Fruit fly (Drosophila melanogaster) whole organism, embryonic: ENCODE measurements around the gene CG10834.
A peak's percentile ranks its signal among the peaks of the same experiment; 100 is the strongest.

Experiments used
- Abd-B ChIP-seq: fragments of 200-800 bp; sonication (Bioruptor generic); optimal IDR thresholded peaks from 2 replicates; lab custom pipeline; 2018; ENCODE audit warnings: missing biosample characterization, mild to moderate bottlenecking, missing genetic modification characterization, moderate library complexity
- Aef1 ChIP-seq: fragments of 200-800 bp; sonication (Bioruptor generic); IDR thresholded peaks from 3 replicates; pipeline ENCODE4 v1.3.6; 2022; ENCODE audit warnings: missing biosample characterization, missing genetic modification characterization
- Antp ChIP-seq: fragments of 200-800 bp; sonication (Bioruptor generic); optimal IDR thresholded peaks from 3 replicates; lab custom pipeline; 2016; ENCODE audit warnings: missing biosample characterization, missing genetic modification characterization
- CG12391 ChIP-seq: fragments of 200-800 bp; sonication (Bioruptor generic); optimal IDR thresholded peaks from 3 replicates; lab custom pipeline; 2018; ENCODE audit warnings: missing biosample characterization, mild to moderate bottlenecking, missing genetic modification characterization, moderate library complexity
- CG14441 ChIP-seq: fragments of 200-800 bp; sonication (Bioruptor generic); IDR thresholded peaks from 2 replicates; pipeline ENCODE4 v1.3.6; 2022; ENCODE audit warnings: missing biosample characterization, missing genetic modification characterization
- CG14710 ChIP-seq: fragments of 200-800 bp; sonication (Bioruptor generic); optimal IDR thresholded peaks from 3 replicates; lab custom pipeline; 2019; ENCODE audit warnings: missing biosample characterization, mild to moderate bottlenecking, missing genetic modification characterization, moderate library complexity
- CG15479 ChIP-seq: fragments of 200-800 bp; sonication (Bioruptor generic); optimal IDR thresholded peaks from 3 replicates; lab custom pipeline; 2019; ENCODE audit warnings: missing biosample characterization, mild to moderate bottlenecking, missing genetic modification characterization, moderate library complexity
- CG17186 ChIP-seq: fragments of 200-800 bp; sonication (Bioruptor generic); optimal IDR thresholded peaks from 3 replicates; lab custom pipeline; 2017; ENCODE audit warnings: missing biosample characterization, missing genetic modification reagents, missing genetic modification characterization
- CG17361 ChIP-seq: fragments of 200-800 bp; sonication (Bioruptor generic); IDR thresholded peaks from 3 replicates; pipeline ENCODE4 v1.3.6; 2022; ENCODE audit warnings: missing biosample characterization, missing genetic modification characterization
- CG17802 ChIP-seq: fragments of 200-800 bp; sonication (Bioruptor generic); optimal IDR thresholded peaks from 2 replicates; lab custom pipeline; 2018; ENCODE audit warnings: missing biosample characterization, mild to moderate bottlenecking, missing genetic modification characterization, moderate library complexity
- CG18476 ChIP-seq: fragments of 200-800 bp; sonication (Bioruptor generic); optimal IDR thresholded peaks from 2 replicates; lab custom pipeline; 2016; ENCODE audit warnings: missing biosample characterization, mild to moderate bottlenecking, missing genetic modification characterization
- CG2712 ChIP-seq: fragments of 200-800 bp; optimal IDR thresholded peaks from 3 replicates; lab custom pipeline; 2019; ENCODE audit warnings: missing biosample characterization, mild to moderate bottlenecking, missing genetic modification characterization, moderate library complexity
- CG31441 ChIP-seq: fragments of 200-800 bp; sonication (Bioruptor generic); IDR thresholded peaks from 2 replicates; pipeline ENCODE4 v1.3.6; 2022; ENCODE audit warnings: missing biosample characterization, missing genetic modification characterization
- CG32767 ChIP-seq: fragments of 200-800 bp; sonication (Bioruptor generic); IDR thresholded peaks from 2 replicates; pipeline ENCODE4 v1.3.6; 2022; ENCODE audit warnings: missing biosample characterization, missing genetic modification characterization
- CG4360 ChIP-seq: fragments of 200-800 bp; sonication (Bioruptor generic); IDR thresholded peaks from 2 replicates; pipeline ENCODE4 v1.3.6; 2022; ENCODE audit warnings: missing biosample characterization, missing genetic modification characterization
- CG4617 ChIP-seq: fragments of 200-800 bp; sonication (Bioruptor generic); optimal IDR thresholded peaks from 3 replicates; lab custom pipeline; 2016; ENCODE audit warnings: missing biosample characterization, missing genetic modification characterization, borderline replicate concordance
- CG7271 ChIP-seq: fragments of 200-800 bp; sonication (Bioruptor generic); optimal IDR thresholded peaks from 2 replicates; lab custom pipeline; 2018; ENCODE audit warnings: missing biosample characterization, mild to moderate bottlenecking, missing genetic modification characterization, moderate library complexity
- CG7556 ChIP-seq: fragments of 200-800 bp; sonication (Bioruptor generic); optimal IDR thresholded peaks from 2 replicates; lab custom pipeline; 2017; ENCODE audit warnings: missing biosample characterization, mild to moderate bottlenecking, missing genetic modification characterization
- CG7839 ChIP-seq: fragments of 200-800 bp; sonication (Bioruptor generic); optimal IDR thresholded peaks from 3 replicates; lab custom pipeline; 2018; ENCODE audit warnings: missing biosample characterization, mild to moderate bottlenecking, missing genetic modification characterization, moderate library complexity
- CG8478 ChIP-seq: fragments of >200 bp; optimal IDR thresholded peaks from 2 replicates; lab custom pipeline; 2018
- CG9797 ChIP-seq: fragments of 200-800 bp; sonication (Bioruptor generic); optimal IDR thresholded peaks from 3 replicates; lab custom pipeline; 2018; ENCODE audit warnings: missing biosample characterization, mild to moderate bottlenecking, missing genetic modification characterization
- CG9817 ChIP-seq: fragments of 200-800 bp; sonication (Bioruptor generic); optimal IDR thresholded peaks from 2 replicates; lab custom pipeline; 2018; ENCODE audit warnings: missing biosample characterization, mild to moderate bottlenecking, missing genetic modification characterization, moderate library complexity
- HLH4C ChIP-seq: fragments of 200-800 bp; sonication (Bioruptor generic); IDR thresholded peaks from 3 replicates; pipeline ENCODE4 v1.3.6; 2022; ENCODE audit warnings: missing biosample characterization, missing genetic modification characterization; ENCODE audit not compliant: partially characterized antibody
- HLH54F ChIP-seq: fragments of 200-800 bp; sonication (Bioruptor generic); optimal IDR thresholded peaks from 3 replicates; lab custom pipeline; 2016; ENCODE audit warnings: missing biosample characterization, missing genetic modification characterization
- Hsf ChIP-seq: fragments of 200-800 bp; sonication (Bioruptor generic); optimal IDR thresholded peaks from 3 replicates; lab custom pipeline; 2016; ENCODE audit warnings: missing biosample characterization, missing genetic modification characterization
- MBD-R2 ChIP-seq: fragments of 200-800 bp; sonication (Bioruptor generic); IDR thresholded peaks from 2 replicates; pipeline ENCODE4 v1.3.6; 2022; ENCODE audit warnings: missing biosample characterization, missing genetic modification characterization
- Mad ChIP-seq: fragments of 200-800 bp; sonication (Bioruptor generic); optimal IDR thresholded peaks from 2 replicates; lab custom pipeline; 2016; ENCODE audit warnings: missing biosample characterization, missing genetic modification characterization
- Max ChIP-seq: fragments of 200-800 bp; sonication (Bioruptor generic); optimal IDR thresholded peaks from 2 replicates; lab custom pipeline; 2016; ENCODE audit warnings: missing biosample characterization, mild to moderate bottlenecking, missing genetic modification characterization
- Neu2 ChIP-seq: fragments of 200-800 bp; sonication (Bioruptor generic); optimal IDR thresholded peaks from 3 replicates; lab custom pipeline; 2016; ENCODE audit warnings: missing biosample characterization, missing genetic modification characterization, borderline replicate concordance
- Pdp1 ChIP-seq, 2 experiments: fragments of 200-800 bp; sonication (Bioruptor generic); optimal IDR thresholded peaks; 3 replicates each; lab custom pipeline; 2016; ENCODE audit warnings: missing biosample characterization in 2 of 2, missing genetic modification characterization in 2 of 2, mild to moderate bottlenecking in 1 of 2, moderate library complexity in 1 of 2
- Xrp1 ChIP-seq: fragments of 200-800 bp; sonication (Bioruptor generic); IDR thresholded peaks from 2 replicates; pipeline ENCODE4 v1.3.6; 2022; ENCODE audit warnings: missing biosample characterization, missing genetic modification characterization
- ap ChIP-seq: fragments of 200-800 bp; sonication (Bioruptor generic); IDR thresholded peaks from 2 replicates; pipeline ENCODE4 v1.3.6; 2022; ENCODE audit warnings: missing biosample characterization, missing genetic modification characterization
- dm ChIP-seq: fragments of 200-800 bp; sonication (Bioruptor generic); optimal IDR thresholded peaks from 3 replicates; lab custom pipeline; 2016; ENCODE audit warnings: missing biosample characterization, missing genetic modification characterization
- dpn ChIP-seq, 2 experiments: fragments of 200-800 bp; sonication (Bioruptor generic); optimal IDR thresholded peaks; 3 replicates each; lab custom pipeline; 2016; ENCODE audit warnings: missing biosample characterization in 2 of 2, missing genetic modification characterization in 2 of 2
- eve ChIP-seq, 2 experiments: fragments of >200 bp; optimal IDR thresholded peaks; 2 replicates each; lab custom pipeline; 2017; ENCODE audit warnings: missing biosample characterization in 2 of 2, missing genetic modification characterization in 2 of 2
- fu2 ChIP-seq: fragments of 200-800 bp; sonication (Bioruptor generic); optimal IDR thresholded peaks from 2 replicates; lab custom pipeline; 2016; ENCODE audit warnings: missing biosample characterization, missing genetic modification characterization
- gfzf ChIP-seq: fragments of 200-800 bp; sonication (Bioruptor generic); optimal IDR thresholded peaks from 2 replicates; lab custom pipeline; 2016; ENCODE audit warnings: missing biosample characterization, mild to moderate bottlenecking, missing genetic modification characterization, moderate library complexity
- grau ChIP-seq: fragments of 200-800 bp; optimal IDR thresholded peaks from 3 replicates; lab custom pipeline; 2019; ENCODE audit warnings: missing biosample characterization, mild to moderate bottlenecking, missing genetic modification characterization, moderate library complexity
- lilli ChIP-seq: fragments of 200-800 bp; sonication (Bioruptor generic); optimal IDR thresholded peaks from 3 replicates; lab custom pipeline; 2016; ENCODE audit warnings: missing biosample characterization, missing genetic modification characterization
- lola ChIP-seq, 3 experiments: fragments of >200 bp in 2 of 3; fragments of 200-800 bp in 1 of 3; sonication (Bioruptor generic) in 1 of 3; optimal IDR thresholded peaks; 2 replicates each; lab custom pipeline; 2017 to 2019; ENCODE audit warnings: missing biosample characterization in 3 of 3, missing genetic modification characterization in 3 of 3, mild to moderate bottlenecking in 1 of 3, moderate library complexity in 1 of 3
- nmo ChIP-seq: fragments of 200-800 bp; sonication (Bioruptor generic); optimal IDR thresholded peaks from 2 replicates; lab custom pipeline; 2018; ENCODE audit warnings: missing biosample characterization, mild to moderate bottlenecking, missing genetic modification characterization, moderate library complexity
- row ChIP-seq: fragments of 200-800 bp; sonication (Bioruptor generic); IDR thresholded peaks from 3 replicates; pipeline ENCODE4 v1.3.6; 2022; ENCODE audit warnings: missing biosample characterization, missing genetic modification characterization
- sens ChIP-seq: fragments of 200-800 bp; sonication (Bioruptor generic); peaks from one replicate; lab custom pipeline; 2016; ENCODE audit warnings: missing biosample characterization, missing genetic modification characterization
- shn ChIP-seq: fragments of 200-800 bp; sonication (Bioruptor generic); optimal IDR thresholded peaks from 3 replicates; lab custom pipeline; 2016; ENCODE audit warnings: missing biosample characterization, missing genetic modification characterization
- ssp ChIP-seq: fragments of 200-800 bp; sonication (Bioruptor generic); IDR thresholded peaks from 2 replicates; pipeline ENCODE4 v1.3.6; 2022; ENCODE audit warnings: missing biosample characterization, missing genetic modification characterization
- stwl ChIP-seq: fragments of 200-800 bp; sonication (Bioruptor generic); optimal IDR thresholded peaks from 3 replicates; lab custom pipeline; 2018; ENCODE audit warnings: missing biosample characterization, mild to moderate bottlenecking, missing genetic modification characterization, moderate library complexity
- sug ChIP-seq: fragments of 200-800 bp; optimal IDR thresholded peaks from 2 replicates; lab custom pipeline; 2019; ENCODE audit warnings: missing biosample characterization, mild to moderate bottlenecking, missing genetic modification characterization, moderate library complexity
- trem ChIP-seq: fragments of 200-800 bp; optimal IDR thresholded peaks from 3 replicates; lab custom pipeline; 2019; ENCODE audit warnings: missing biosample characterization, mild to moderate bottlenecking, missing genetic modification characterization, moderate library complexity
- wek ChIP-seq: fragments of 200-800 bp; sonication (Bioruptor generic); optimal IDR thresholded peaks from 3 replicates; lab custom pipeline; 2018; ENCODE audit warnings: missing biosample characterization, mild to moderate bottlenecking, missing genetic modification characterization, moderate library complexity

Gene CG10834

dm6 chr2L:22129581-22130300 is 22.6 kb upstream of the CG10834 start, which contains the start of gene CycK (continued):
- TF ChIP-seq CG2712 (tag; lab: Kevin White, UChicago) (peak; percentile 21), HLH4C (GFP tag; lab: Robert Waterston, UW) (0 out of 3 replicates have a peak, but pooled peaks have one; percentile 14), dm (GFP tag; lab: Kevin White, UChicago) (peak; percentile 88), fu2 (GFP tag; lab: Kevin White, UChicago) (peak; percentile 23), MBD-R2 (GFP tag; lab: Robert Waterston, UW) (peak; percentile 53; the same call in 1 of the 2 replicates), sens (peak; percentile 86), lilli (peak; percentile 17), Xrp1 (GFP tag; lab: Robert Waterston, UW) (0 out of 2 replicates have a peak, but pooled peaks have one; percentile 19), ap (GFP tag; lab: Robert Waterston, UW) (no peak), CG12391 (tag; lab: Kevin White, UChicago) (peak; percentile 10), Neu2 (GFP tag; lab: Kevin White, UChicago) (peak; percentile 68), trem (tag; lab: Kevin White, UChicago) (peak; percentile 16), Mad (GFP tag; lab: Kevin White, UChicago) (peak; percentile 33), eve (GFP tag; optimal IDR thresholded peaks at IDR 0.05; lab: Kevin White, UChicago) (peak in 1 of 2 experiments; percentile 51), CG17802 (tag; lab: Kevin White, UChicago) (peak; percentile 98), gfzf (GFP tag; lab: Kevin White, UChicago) (peak; percentile 64), CG9797 (peak; percentile 26), Antp (GFP tag; lab: Kevin White, UChicago) (peak; percentile 18), CG17186 (GFP tag; lab: Kevin White, UChicago) (no peak), CG14710 (peak; percentile 46), CG15479 (GFP tag; lab: Kevin White, UChicago) (peak; percentile 22), CG8478 (lab: Kevin White, UChicago) (no peak), ssp (GFP tag; lab: Robert Waterston, UW) (peak; percentile 96), CG32767 (no peak), CG18476 (no peak), row (peak; percentile 84), CG31441 (GFP tag; lab: Robert Waterston, UW) (no peak), CG14441 (GFP tag; lab: Robert Waterston, UW) (0 out of 2 replicates have a peak, but pooled peaks have one; percentile 32), lola (GFP tag; optimal IDR thresholded peaks at IDR 0.05; lab: Kevin White, UChicago) (peak in 1 of 3 experiments; percentile 37), shn (peak; percentile 9), CG7556 (GFP tag; lab: Kevin White, UChicago) (no peak), nmo (GFP tag; lab: Kevin White, UChicago) (peak; percentile 50), sug (tag; lab: Kevin White, UChicago) (peak; percentile 18), CG9817 (tag; lab: Kevin White, UChicago) (peak; percentile 18), CG7271 (tag; lab: Kevin White, UChicago) (no peak), Hsf (peak; percentile 10), CG17361 (0 out of 3 replicates have a peak, but pooled peaks have one; percentile 38), CG4617 (GFP tag; lab: Kevin White, UChicago) (peak; percentile 66), CG7839 (tag; lab: Kevin White, UChicago) (peak; percentile 28), Aef1 (GFP tag; lab: Robert Waterston, UW) (no peak), wek (GFP tag; lab: Kevin White, UChicago) (peak; percentile 51), grau (tag; lab: Kevin White, UChicago) (peak; percentile 11), CG4360 (GFP tag; lab: Robert Waterston, UW) (no peak), Max (GFP tag; lab: Kevin White, UChicago) (peak; percentile 67), stwl (tag; lab: Kevin White, UChicago) (peak; percentile 11), Abd-B (GFP tag; lab: Kevin White, UChicago) (peak; percentile 80), Pdp1 (GFP tag; optimal IDR thresholded peaks at IDR 0.05; lab: Kevin White, UChicago) (peak; percentile 2 to 59), dpn (GFP tag; optimal IDR thresholded peaks at IDR 0.05; lab: Kevin White, UChicago) (peak in 1 of 2 experiments; percentile 20), HLH54F (GFP tag; lab: Kevin White, UChicago) (peak; percentile 10)
